Worm (Caenorhabditis elegans) whole organism, late embryonic: Measurements from ENCODE around the gene madf-8.

Source experiments
- F13H6.1 ChIP-seq: sonication (generic microtip); optimal IDR thresholded peaks from 2 replicates; lab custom pipeline; 2016; ENCODE audit warnings: missing genetic modification characterization, missing compliant biosample characterization
- K02D7.2 ChIP-seq: sonication (generic microtip); optimal IDR thresholded peaks from 2 replicates; lab custom pipeline; 2017; ENCODE audit warnings: mild to moderate bottlenecking, missing genetic modification characterization, missing compliant biosample characterization
- K09A11.1 ChIP-seq: sonication (generic microtip); optimal IDR thresholded peaks from 2 replicates; lab custom pipeline; 2017; ENCODE audit warnings: antibody characterized with exemption, mild to moderate bottlenecking, missing genetic modification characterization, missing compliant biosample characterization; ENCODE audit not compliant: insufficient read depth
- T23F11.4 ChIP-seq: fragments of 200-800 bp; sonication (Bioruptor generic); optimal IDR thresholded peaks from 2 replicates; lab custom pipeline; 2018; ENCODE audit warnings: mild to moderate bottlenecking, missing genetic modification characterization, missing compliant biosample characterization
- Y22D7AL.16 ChIP-seq: sonication (generic microtip); optimal IDR thresholded peaks from 2 replicates; lab custom pipeline; 2016; ENCODE audit warnings: missing genetic modification characterization, missing compliant biosample characterization
- ahr-1 ChIP-seq: sonication (generic microtip); optimal IDR thresholded peaks from 2 replicates; lab custom pipeline; 2016; ENCODE audit warnings: missing genetic modification characterization, missing compliant biosample characterization
- ceh-18 ChIP-seq: sonication (generic microtip); optimal IDR thresholded peaks from 2 replicates; lab custom pipeline; 2016; ENCODE audit warnings: missing genetic modification characterization, missing compliant biosample characterization
- ceh-19 ChIP-seq: fragments of 200-800 bp; sonication (Bioruptor generic); optimal IDR thresholded peaks from 2 replicates; lab custom pipeline; 2018; ENCODE audit warnings: mild to moderate bottlenecking, missing genetic modification characterization, missing compliant biosample characterization
- ceh-2 ChIP-seq: sonication (generic microtip); optimal IDR thresholded peaks from 2 replicates; lab custom pipeline; 2016; ENCODE audit warnings: missing genotype, missing genetic modification characterization, missing compliant biosample characterization
- ceh-22 ChIP-seq: sonication (generic microtip); optimal IDR thresholded peaks from 2 replicates; lab custom pipeline; 2017; ENCODE audit warnings: missing biosample characterization, missing genetic modification characterization
- ceh-30 ChIP-seq: fragments of 150-350 bp; optimal IDR thresholded peaks from 2 replicates; lab custom pipeline; 2014; ENCODE audit warnings: missing biosample characterization, missing genetic modification characterization
- ceh-31 ChIP-seq: sonication (generic microtip); optimal IDR thresholded peaks from 2 replicates; lab custom pipeline; 2016; ENCODE audit warnings: missing genetic modification characterization, missing compliant biosample characterization
- ceh-48 ChIP-seq: sonication (generic microtip); optimal IDR thresholded peaks from 2 replicates; lab custom pipeline; 2016; ENCODE audit warnings: missing genetic modification characterization, inconsistent platforms, missing compliant biosample characterization
- che-1 ChIP-seq: sonication (generic microtip); optimal IDR thresholded peaks from 2 replicates; lab custom pipeline; 2016; ENCODE audit warnings: mild to moderate bottlenecking, missing genetic modification characterization, missing compliant biosample characterization
- dmd-4 ChIP-seq: sonication (generic microtip); optimal IDR thresholded peaks from 2 replicates; lab custom pipeline; 2016; ENCODE audit warnings: borderline replicate concordance, missing genetic modification characterization, missing compliant biosample characterization
- dve-1 ChIP-seq: sonication (generic microtip); optimal IDR thresholded peaks from 2 replicates; lab custom pipeline; 2017; ENCODE audit warnings: antibody characterized with exemption, mild to moderate bottlenecking, missing genetic modification characterization, missing compliant biosample characterization
- elt-2 ChIP-seq: sonication (generic microtip); optimal IDR thresholded peaks from 2 replicates; lab custom pipeline; 2016; ENCODE audit warnings: missing genetic modification reagents, missing genetic modification characterization, missing compliant biosample characterization
- fax-1 ChIP-seq: sonication (generic microtip); optimal IDR thresholded peaks from 2 replicates; lab custom pipeline; 2016; ENCODE audit warnings: missing genotype, missing genetic modification characterization, missing compliant biosample characterization
- fkh-6 ChIP-seq: sonication (generic microtip); optimal IDR thresholded peaks from 2 replicates; lab custom pipeline; 2016; ENCODE audit warnings: missing genetic modification characterization, missing compliant biosample characterization
- hlh-13 ChIP-seq: fragments of 200-800 bp; sonication (Bioruptor generic); optimal IDR thresholded peaks from 2 replicates; lab custom pipeline; 2018; ENCODE audit warnings: mild to moderate bottlenecking, missing genetic modification characterization, missing compliant biosample characterization
- hlh-15 ChIP-seq: sonication (generic microtip); optimal IDR thresholded peaks from 2 replicates; lab custom pipeline; 2016; ENCODE audit warnings: missing genetic modification characterization, missing compliant biosample characterization
- hlh-30 ChIP-seq: sonication (generic microtip); optimal IDR thresholded peaks from 2 replicates; lab custom pipeline; 2017; ENCODE audit warnings: antibody characterized with exemption, missing genetic modification characterization, missing compliant biosample characterization; ENCODE audit not compliant: insufficient read depth
- hlh-6 ChIP-seq: sonication (generic microtip); optimal IDR thresholded peaks from 2 replicates; lab custom pipeline; 2016; ENCODE audit warnings: missing genotype, missing genetic modification characterization, missing compliant biosample characterization
- hlh-8 ChIP-seq: sonication (generic microtip); optimal IDR thresholded peaks from 2 replicates; lab custom pipeline; 2016; ENCODE audit warnings: missing genotype, missing genetic modification characterization, missing compliant biosample characterization
- lin-11 ChIP-seq: fragments of 200-800 bp; sonication (Bioruptor generic); optimal IDR thresholded peaks from 2 replicates; lab custom pipeline; 2018; ENCODE audit warnings: mild to moderate bottlenecking, missing genetic modification characterization, missing compliant biosample characterization
- madf-2 ChIP-seq: sonication (generic microtip); optimal IDR thresholded peaks from 2 replicates; lab custom pipeline; 2017; ENCODE audit warnings: missing genetic modification characterization, missing compliant biosample characterization
- nfya-1 ChIP-seq: sonication (generic microtip); optimal IDR thresholded peaks from 2 replicates; lab custom pipeline; 2017; ENCODE audit warnings: missing genetic modification characterization, mild to moderate bottlenecking, missing compliant biosample characterization, antibody characterized with exemption, moderate library complexity
- pag-3 ChIP-seq: sonication (generic microtip); optimal IDR thresholded peaks from 2 replicates; lab custom pipeline; 2016; ENCODE audit warnings: missing compliant biosample characterization, missing genetic modification characterization, borderline replicate concordance
- pqm-1 ChIP-seq: sonication (generic microtip); optimal IDR thresholded peaks from 2 replicates; lab custom pipeline; 2016; ENCODE audit warnings: missing genetic modification characterization, missing compliant biosample characterization
- pros-1 ChIP-seq: fragments of 150-350 bp; optimal IDR thresholded peaks from 2 replicates; lab custom pipeline; 2014; ENCODE audit warnings: missing biosample characterization, missing genetic modification reagents, missing genetic modification characterization
- rnt-1 ChIP-seq: sonication (generic microtip); optimal IDR thresholded peaks from 2 replicates; lab custom pipeline; 2016; ENCODE audit warnings: missing genetic modification characterization, missing compliant biosample characterization
- sox-2 ChIP-seq: fragments of 200-800 bp; sonication (Bioruptor generic); IDR thresholded peaks from 2 replicates; pipeline ENCODE4 v1.3.6; 2022; ENCODE audit warnings: missing genetic modification reagents, missing genetic modification characterization, missing compliant biosample characterization
- sox-4 ChIP-seq: sonication (generic microtip); optimal IDR thresholded peaks from 2 replicates; lab custom pipeline; 2017; ENCODE audit warnings: mild to moderate bottlenecking, missing genetic modification characterization, inconsistent platforms, missing compliant biosample characterization
- syd-9 ChIP-seq: sonication (generic microtip); optimal IDR thresholded peaks from 2 replicates; lab custom pipeline; 2016; ENCODE audit warnings: mild to moderate bottlenecking, missing genetic modification characterization, moderate library complexity, missing compliant biosample characterization
- tbx-2 ChIP-seq: sonication (generic microtip); optimal IDR thresholded peaks from 2 replicates; lab custom pipeline; 2016; ENCODE audit warnings: missing genetic modification characterization, missing compliant biosample characterization
- ttx-3 ChIP-seq: sonication (generic microtip); optimal IDR thresholded peaks from 2 replicates; lab custom pipeline; 2016; ENCODE audit warnings: missing genetic modification reagents, missing genetic modification characterization, missing compliant biosample characterization
- unc-42 ChIP-seq: sonication (generic microtip); optimal IDR thresholded peaks from 2 replicates; lab custom pipeline; 2016; ENCODE audit warnings: missing genotype, missing genetic modification characterization, missing compliant biosample characterization

Gene madf-8

ce11 chrIII:3664224-3664623 lies 13.6 kb upstream of the madf-8 start, which contains the start of gene C46F11.4 (continued):
- TF ChIP-seq pag-3, result no peak
- peak; percentile 72 for TF ChIP-seq T23F11.4 (GFP tag; lab: Kevin White, UChicago)
- peak; percentile 92 for TF ChIP-seq hlh-8 (tag; lab: Kevin White, UChicago)
- peak; percentile 75 for TF ChIP-seq syd-9 (tag; lab: Kevin White, UChicago)
- TF ChIP-seq sox-4 (tag; lab: Kevin White, UChicago), result peak; percentile 87
- TF ChIP-seq F13H6.1 (tag; lab: Kevin White, UChicago), result peak; percentile 76
- TF ChIP-seq madf-2 (tag; lab: Kevin White, UChicago), result peak; percentile 80
- peak; percentile 91 for TF ChIP-seq fax-1
- TF ChIP-seq ceh-48 (tag; lab: Kevin White, UChicago), result peak; percentile 65
- TF ChIP-seq hlh-13, result peak; percentile 66
- TF ChIP-seq hlh-6 (tag; lab: Kevin White, UChicago), result no peak
- no peak for TF ChIP-seq dve-1 (tag; lab: Kevin White, UChicago)
- peak; percentile 96 for TF ChIP-seq elt-2 (tag; lab: Kevin White, UChicago)
- no peak for TF ChIP-seq pqm-1 (tag; lab: Kevin White, UChicago)
- TF ChIP-seq nfya-1 (tag; lab: Kevin White, UChicago), result peak; percentile 85
- TF ChIP-seq unc-42 (tag; lab: Kevin White, UChicago), result peak; percentile 34
- TF ChIP-seq ahr-1 (tag; lab: Kevin White, UChicago), result peak; percentile 78
- peak; percentile 65 for TF ChIP-seq ceh-22 (tag; lab: Kevin White, UChicago)
- TF ChIP-seq ceh-2 (tag; lab: Kevin White, UChicago), result peak; percentile 85
- peak; percentile 84 for TF ChIP-seq ceh-31 (tag; lab: Kevin White, UChicago)
- TF ChIP-seq pros-1 (tag; lab: Kevin White, UChicago), result no peak
- peak; percentile 82 for TF ChIP-seq hlh-15
- TF ChIP-seq, all 69 proteins: peak for 54

- TF ChIP-seq fax-1 (no peak), sox-2 (GFP tag; lab: Robert Waterston, UW) (no peak), K09A11.1 (tag; lab: Kevin White, UChicago) (no peak), lin-11 (tag; lab: Kevin White, UChicago) (no peak), ceh-30 (no peak), rnt-1 (tag; lab: Kevin White, UChicago) (no peak), unc-42 (tag; lab: Kevin White, UChicago) (no peak), Y22D7AL.16 (no peak), pqm-1 (tag; lab: Kevin White, UChicago) (no peak), ceh-19 (GFP tag; lab: Kevin White, UChicago) (no peak), hlh-30 (tag; lab: Kevin White, UChicago) (no peak)
- TF ChIP-seq, all 69 proteins: peak for 0
Measured at ce11 chrIII:3657479-3657878, 6.8 kb upstream of the madf-8 start, which contains the start of gene C46F11.5. TSS of gene C46F11.5 (minus strand) at chrIII:3657606.

- TF ChIP-seq pros-1 (tag; lab: Kevin White, UChicago) (no peak), hlh-6 (tag; lab: Kevin White, UChicago) (no peak)
Measured at ce11 chrIII:3652964-3653363, 2.3 kb upstream of the madf-8 start.

ce11 chrIII:3652427-3652826 lies 1.8 kb upstream of the madf-8 start:
- no peak for TF ChIP-seq madf-2 (tag; lab: Kevin White, UChicago)
- no peak for TF ChIP-seq ttx-3 (tag; lab: Kevin White, UChicago)
- no peak for TF ChIP-seq K02D7.2 (tag; lab: Kevin White, UChicago)
- TF ChIP-seq hlh-30 (tag; lab: Kevin White, UChicago), result no peak
- TF ChIP-seq dmd-4 (tag; lab: Kevin White, UChicago), result no peak
- TF ChIP-seq tbx-2 (tag; lab: Kevin White, UChicago), result no peak
- TF ChIP-seq rnt-1 (tag; lab: Kevin White, UChicago), result no peak
- TF ChIP-seq che-1, result no peak
- TF ChIP-seq fkh-6 (tag; lab: Kevin White, UChicago), result no peak
- TF ChIP-seq hlh-15, result no peak
- TF ChIP-seq ceh-22 (tag; lab: Kevin White, UChicago), result no peak
- TF ChIP-seq ceh-18 (tag; lab: Kevin White, UChicago), result no peak
